Worm (Caenorhabditis elegans): Measurements from ENCODE around the gene T09D3.3.

The T09D3.3 gene

DNA sequence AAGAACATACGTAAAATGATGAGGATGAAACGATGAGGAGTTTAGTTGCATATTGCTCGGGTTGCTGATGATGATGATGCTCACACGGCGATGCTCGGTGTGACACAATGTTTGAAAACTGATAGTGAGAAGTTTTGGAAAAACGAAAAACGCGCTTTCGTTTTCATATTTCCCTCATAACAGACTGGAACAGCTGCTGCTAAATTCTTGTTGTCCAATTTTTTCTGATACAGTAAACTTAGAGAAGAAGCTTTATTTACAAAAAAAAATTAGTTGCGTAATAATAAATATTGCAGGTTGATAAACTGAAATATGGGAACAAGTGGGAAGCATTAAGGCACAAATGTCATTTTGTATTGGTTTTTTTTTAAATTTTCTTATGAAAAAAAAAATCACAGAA, 24.8 kb downstream of the T09D3.3 start, which contains the start of gene ceh-33:
Gene ceh-33 (minus strand): TSS at position 101 of the 400 bp plus-strand sequence.
- no peak for TF ChIP-seq ceh-30 (tag; optimal IDR thresholded peaks at IDR 0.05)
- TF ChIP-seq pros-1 (tag; optimal IDR thresholded peaks at IDR 0.05) = no peak
- no peak for TF ChIP-seq npax-4 (tag; optimal IDR thresholded peaks at IDR 0.05)
- no peak for TF ChIP-seq pha-2 (tag; optimal IDR thresholded peaks at IDR 0.05)
- no peak for TF ChIP-seq C08G9.2 (tag; optimal IDR thresholded peaks at IDR 0.05)
- no peak for TF ChIP-seq elt-4 (tag; optimal IDR thresholded peaks at IDR 0.05)
- TF ChIP-seq ceh-48 (tag; optimal IDR thresholded peaks at IDR 0.05) = no peak

DNA sequence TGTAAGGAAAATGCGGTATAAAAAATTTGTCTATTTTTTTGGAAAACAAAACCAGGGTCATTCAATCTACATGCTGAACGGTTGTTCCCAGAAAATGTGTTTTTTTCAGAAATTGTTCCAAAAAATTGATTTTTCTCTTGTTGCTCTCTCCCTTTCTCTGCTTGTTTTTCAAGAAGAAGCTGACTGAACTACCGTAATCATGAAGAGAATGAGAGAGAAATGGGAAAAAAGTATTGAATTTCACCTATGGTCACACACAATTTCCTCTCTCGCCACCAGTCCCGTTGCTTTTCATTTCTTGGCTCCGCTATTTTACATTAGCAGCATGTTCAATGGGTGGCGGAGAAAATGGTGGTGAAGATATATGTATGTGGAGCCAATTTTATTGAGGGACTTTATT, 26.6 kb downstream of the T09D3.3 start:
- TF ChIP-seq pqm-1 (tag; optimal IDR thresholded peaks at IDR 0.05) (no peak), lim-6 (tag; optimal IDR thresholded peaks at IDR 0.05) (no peak), ceh-18 (tag; optimal IDR thresholded peaks at IDR 0.05) (no peak), ama-1 (optimal IDR thresholded peaks at IDR 0.05) (no peak), ets-4 (tag; optimal IDR thresholded peaks at IDR 0.05) (no peak), fax-1 (tag; optimal IDR thresholded peaks at IDR 0.05) (no peak), ref-2 (tag; optimal IDR thresholded peaks at IDR 0.05) (no peak), ceh-19 (GFP tag; optimal IDR thresholded peaks at IDR 0.05) (peak; percentile 48), gmeb-2 (tag; optimal IDR thresholded peaks at IDR 0.05) (no peak)

DNA sequence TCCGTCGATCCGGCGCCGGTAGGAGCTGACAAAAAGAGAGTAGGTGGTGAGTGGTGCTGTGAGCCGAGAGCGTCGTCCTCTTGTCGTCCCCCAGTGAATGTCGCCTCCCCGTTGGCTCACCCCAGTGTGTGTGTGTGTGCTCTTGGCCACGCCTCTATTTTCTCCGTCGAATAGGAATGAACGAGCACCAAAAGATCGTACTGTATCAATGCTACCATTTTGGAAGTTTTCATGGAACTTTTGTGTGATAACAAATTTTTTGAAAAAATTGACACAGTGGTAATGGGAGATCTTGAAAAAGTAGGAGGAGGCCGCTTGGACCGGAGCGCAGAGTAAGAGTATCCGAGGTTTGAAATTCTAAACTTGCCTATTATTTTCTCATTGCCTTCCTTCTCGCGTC, 29.9 kb downstream of the T09D3.3 start, which contains the start of gene ceh-34:
Gene ceh-34 (minus strand): TSS at position 101 of the 400 bp plus-strand sequence.
- TF ChIP-seq ama-1 (optimal IDR thresholded peaks at IDR 0.05) (no peak), hlh-6 (tag; optimal IDR thresholded peaks at IDR 0.05) (peak; percentile 24)

DNA sequence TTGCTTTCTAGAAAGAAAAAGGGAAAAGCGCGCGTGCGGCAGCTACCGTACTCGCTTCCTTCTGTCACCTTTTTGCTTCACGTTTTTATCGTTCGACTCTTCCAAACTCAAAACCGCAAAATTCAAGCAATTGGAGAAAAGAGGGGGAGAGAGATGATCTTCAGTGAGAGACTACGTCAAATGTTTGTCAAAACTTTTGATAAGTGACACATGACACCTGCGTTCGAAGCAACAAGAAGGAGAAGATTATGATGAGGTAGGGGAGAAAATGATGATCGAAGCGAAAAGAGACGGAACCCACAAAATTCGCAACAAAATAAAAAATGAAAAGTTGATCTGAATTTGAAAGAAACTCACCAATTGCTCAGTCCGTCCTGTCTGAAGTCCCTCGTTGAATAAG, 31.0 kb downstream of the T09D3.3 start:
- TF ChIP-seq ceh-45 (GFP tag; IDR thresholded peaks at IDR 0.05) = no peak
- TF ChIP-seq unc-55 (GFP tag; optimal IDR thresholded peaks at IDR 0.05) = peak; percentile 68

DNA sequence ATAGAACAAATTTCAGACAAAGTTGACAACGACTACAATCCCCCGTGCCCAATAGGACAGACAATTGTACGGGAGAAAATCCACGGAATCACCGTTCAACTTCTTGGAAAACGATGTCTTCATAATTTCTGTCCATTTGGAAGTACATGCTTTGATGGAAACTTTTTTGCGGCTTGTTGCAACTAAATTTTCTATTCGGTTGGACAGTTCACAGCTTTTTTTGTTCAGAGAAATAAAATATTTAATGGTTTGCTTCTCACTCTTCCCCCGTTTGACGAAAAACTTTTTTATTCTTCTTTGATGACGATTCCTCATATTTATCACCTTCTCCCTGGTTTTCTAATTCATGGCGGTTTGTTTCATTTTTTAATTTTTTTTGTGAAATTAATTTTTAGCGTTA, 35.3 kb downstream of the T09D3.3 start, which contains the start of gene C10G8.2:
Gene C10G8.2 (plus strand): TSS at position 301 of the 400 bp plus-strand sequence.
- no peak for TF ChIP-seq hlh-13 (GFP tag; optimal IDR thresholded peaks at IDR 0.05)
- no peak for TF ChIP-seq ceh-6 (GFP tag; optimal IDR thresholded peaks at IDR 0.05)
- TF ChIP-seq ceh-9 (tag; optimal IDR thresholded peaks at IDR 0.05) = no peak
- TF ChIP-seq unc-55 (GFP tag; optimal IDR thresholded peaks at IDR 0.05) = no peak
- no peak for TF ChIP-seq ceh-19 (GFP tag; optimal IDR thresholded peaks at IDR 0.05)
- no peak for TF ChIP-seq unc-42 (tag; optimal IDR thresholded peaks at IDR 0.05)
- TF ChIP-seq ceh-14 (tag; optimal IDR thresholded peaks at IDR 0.05) = no peak
- no peak for TF ChIP-seq fkh-6 (tag; optimal IDR thresholded peaks at IDR 0.05)
- TF ChIP-seq elt-4 (tag; optimal IDR thresholded peaks at IDR 0.05) = no peak
- TF ChIP-seq pqm-1 (tag; optimal IDR thresholded peaks at IDR 0.05) = no peak
- no peak for TF ChIP-seq hlh-15 (tag; optimal IDR thresholded peaks at IDR 0.05)
- TF ChIP-seq ceh-22 (tag; optimal IDR thresholded peaks at IDR 0.05) = no peak
- TF ChIP-seq npax-4 (tag; optimal IDR thresholded peaks at IDR 0.05) = no peak
- TF ChIP-seq hlh-8 (tag; optimal IDR thresholded peaks at IDR 0.05) = no peak

DNA sequence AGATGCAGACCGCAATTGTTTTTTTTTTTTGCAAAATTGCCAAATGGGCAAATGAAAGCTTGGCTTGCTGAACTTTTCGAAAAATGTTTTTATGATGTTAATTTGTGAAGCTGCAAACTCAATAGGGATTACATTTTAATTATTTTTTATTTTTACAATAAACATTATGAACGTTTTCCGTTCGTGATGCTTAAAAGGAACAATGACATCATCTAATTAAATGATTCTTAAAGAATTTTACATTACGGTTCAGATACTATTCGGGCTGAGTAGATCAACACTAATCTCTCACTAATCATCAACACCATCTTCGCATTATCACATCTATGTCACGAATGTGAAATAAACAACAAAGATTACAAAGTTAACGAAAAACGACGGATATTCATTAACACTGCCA, 36.9 kb downstream of the T09D3.3 start, which contains the start of gene C10G8.3:
Gene C10G8.3 (plus strand): TSS at position 301 of the 400 bp plus-strand sequence.
- TF ChIP-seq ceh-14 (tag; optimal IDR thresholded peaks at IDR 0.05) = no peak
- TF ChIP-seq fkh-10 (GFP tag; optimal IDR thresholded peaks at IDR 0.05) = no peak
- no peak for TF ChIP-seq ceh-19 (GFP tag; optimal IDR thresholded peaks at IDR 0.05)
- TF ChIP-seq hlh-13 (GFP tag; optimal IDR thresholded peaks at IDR 0.05) = no peak
- no peak for TF ChIP-seq syd-9 (tag; optimal IDR thresholded peaks at IDR 0.05)
- TF ChIP-seq che-1 (tag; optimal IDR thresholded peaks at IDR 0.05) = no peak
- TF ChIP-seq ref-2 (tag; optimal IDR thresholded peaks at IDR 0.05) = no peak

DNA sequence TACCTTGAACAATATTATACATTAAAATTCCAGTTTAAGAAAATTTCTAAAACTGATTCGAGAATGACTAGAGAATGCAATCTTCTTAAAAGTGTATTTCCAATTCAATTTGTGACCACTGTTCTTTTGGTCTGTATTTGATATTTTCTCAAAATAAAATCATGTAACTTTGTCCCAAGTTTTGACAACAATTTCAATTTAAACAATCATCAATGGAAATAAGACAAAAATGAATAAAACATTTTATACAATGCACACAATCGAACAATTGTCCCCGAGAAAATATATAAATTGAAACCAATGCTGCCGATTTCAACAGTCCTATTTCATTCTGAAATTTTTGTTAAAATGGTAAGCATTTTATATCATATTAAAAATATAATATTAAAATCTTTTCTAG, 37.7 kb downstream of the T09D3.3 start, which contains the start of gene C10G8.4:
Gene C10G8.4 (plus strand): TSS at position 301 of the 400 bp plus-strand sequence.
- TF ChIP-seq ceh-6 (GFP tag; optimal IDR thresholded peaks at IDR 0.05) = no peak
- TF ChIP-seq ttx-3 (tag; optimal IDR thresholded peaks at IDR 0.05) = no peak
- no peak for TF ChIP-seq mec-3 (tag; optimal IDR thresholded peaks at IDR 0.05; ENCODE audit: borderline replicate concordance)
- TF ChIP-seq nfya-1 (tag; optimal IDR thresholded peaks at IDR 0.05) = no peak
- no peak for TF ChIP-seq K02D7.2 (tag; optimal IDR thresholded peaks at IDR 0.05)
- no peak for TF ChIP-seq pqm-1 (tag; optimal IDR thresholded peaks at IDR 0.05)
- no peak for TF ChIP-seq nhr-232 (tag; optimal IDR thresholded peaks at IDR 0.05)
- TF ChIP-seq K09A11.1 (tag; optimal IDR thresholded peaks at IDR 0.05; ENCODE audit: insufficient read depth) = no peak
- no peak for TF ChIP-seq elt-2 (tag; optimal IDR thresholded peaks at IDR 0.05)
- TF ChIP-seq sox-2 (GFP tag; IDR thresholded peaks at IDR 0.05) = no peak
- no peak for TF ChIP-seq ztf-16 (tag; optimal IDR thresholded peaks at IDR 0.05)
- TF ChIP-seq ceh-30 (tag; optimal IDR thresholded peaks at IDR 0.05) = no peak
- no peak for TF ChIP-seq eyg-1 (tag; optimal IDR thresholded peaks at IDR 0.05)
- TF ChIP-seq fkh-10 (GFP tag; optimal IDR thresholded peaks at IDR 0.05) = no peak
- no peak for TF ChIP-seq madf-2 (tag; optimal IDR thresholded peaks at IDR 0.05)
